Worm (Caenorhabditis elegans) whole organism, mixed stage, embryonic: ENCODE results near the gene ttr-17.

Experiments
- M03D4.4 ChIP-seq: sonication (generic microtip); optimal IDR thresholded peaks from 2 replicates; lab custom pipeline; 2017; ENCODE audit warnings: mild to moderate bottlenecking, missing genetic modification characterization, missing compliant biosample characterization
- blmp-1 ChIP-seq: fragments of 150-350 bp; optimal IDR thresholded peaks from 2 replicates; lab custom pipeline; 2014; ENCODE audit warnings: missing biosample characterization, missing genetic modification characterization
- ceh-39 ChIP-seq: fragments of 150-350 bp; optimal IDR thresholded peaks from 2 replicates; lab custom pipeline; 2014; ENCODE audit warnings: missing biosample characterization, missing genetic modification characterization
- ceh-43 ChIP-seq: fragments of 200-800 bp; sonication (Bioruptor generic); optimal IDR thresholded peaks from 2 replicates; lab custom pipeline; 2018; ENCODE audit warnings: mild to moderate bottlenecking, missing genetic modification characterization, moderate library complexity, missing compliant biosample characterization
- ces-1 ChIP-seq: fragments of 150-350 bp; optimal IDR thresholded peaks from 2 replicates; lab custom pipeline; 2014; ENCODE audit warnings: missing biosample characterization, missing genetic modification reagents, missing genetic modification characterization
- cnd-1 ChIP-seq: fragments of 200-800 bp; sonication (Bioruptor generic); optimal IDR thresholded peaks from 2 replicates; lab custom pipeline; 2018; ENCODE audit warnings: mild to moderate bottlenecking, missing genetic modification characterization, missing compliant biosample characterization
- drap-1 ChIP-seq: fragments of 200-800 bp; sonication (Bioruptor generic); optimal IDR thresholded peaks from 3 replicates; lab custom pipeline; 2018; ENCODE audit warnings: mild to moderate bottlenecking, missing genetic modification characterization, missing compliant biosample characterization
- elt-3 ChIP-seq: fragments of 150-350 bp; optimal IDR thresholded peaks from 2 replicates; lab custom pipeline; 2014; ENCODE audit warnings: missing biosample characterization, missing genetic modification characterization
- flh-1 ChIP-seq: fragments of 200-800 bp; sonication (Bioruptor generic); optimal IDR thresholded peaks from 2 replicates; lab custom pipeline; 2018; ENCODE audit warnings: mild to moderate bottlenecking, missing genetic modification characterization, moderate library complexity, missing compliant biosample characterization
- ham-2 ChIP-seq: fragments of 200-800 bp; sonication (Bioruptor generic); optimal IDR thresholded peaks from 2 replicates; lab custom pipeline; 2018; ENCODE audit warnings: mild to moderate bottlenecking, missing genetic modification characterization, missing compliant biosample characterization
- hlh-1 ChIP-seq: fragments of 150-350 bp; optimal IDR thresholded peaks from 2 replicates; lab custom pipeline; 2014; ENCODE audit warnings: missing biosample characterization, missing genetic modification reagents, missing genetic modification characterization
- lin-13 ChIP-seq: fragments of 150-350 bp; optimal IDR thresholded peaks from 2 replicates; lab custom pipeline; 2014; ENCODE audit warnings: missing biosample characterization, missing genetic modification characterization
- lin-32 ChIP-seq: fragments of 200-800 bp; sonication (Bioruptor generic); optimal IDR thresholded peaks from 2 replicates; lab custom pipeline; 2018; ENCODE audit warnings: mild to moderate bottlenecking, missing genetic modification characterization, missing compliant biosample characterization
- lsy-2 ChIP-seq: fragments of 150-350 bp; optimal IDR thresholded peaks from 2 replicates; lab custom pipeline; 2014; ENCODE audit warnings: missing biosample characterization, missing genetic modification characterization
- mab-5 ChIP-seq: fragments of 150-350 bp; optimal IDR thresholded peaks from 2 replicates; lab custom pipeline; 2014; ENCODE audit warnings: missing biosample characterization, missing genetic modification characterization
- mep-1 ChIP-seq: fragments of 150-350 bp; optimal IDR thresholded peaks from 2 replicates; lab custom pipeline; 2017; ENCODE audit warnings: missing biosample characterization, missing genetic modification reagents, missing genetic modification characterization, inconsistent platforms
- mls-2 ChIP-seq: sonication (generic microtip); optimal IDR thresholded peaks from 2 replicates; lab custom pipeline; 2016; ENCODE audit warnings: mild to moderate bottlenecking, missing genetic modification characterization, moderate library complexity, missing compliant biosample characterization
- nhr-12 ChIP-seq: fragments of 150-350 bp; optimal IDR thresholded peaks from 2 replicates; lab custom pipeline; 2014; ENCODE audit warnings: missing biosample characterization, missing genetic modification characterization
- nhr-237 ChIP-seq: fragments of 150-350 bp; optimal IDR thresholded peaks from 2 replicates; lab custom pipeline; 2014; ENCODE audit warnings: missing biosample characterization, missing genetic modification characterization
- nhr-28 ChIP-seq: fragments of 150-350 bp; optimal IDR thresholded peaks from 2 replicates; lab custom pipeline; 2014; ENCODE audit warnings: missing biosample characterization, missing genetic modification characterization
- nhr-76 ChIP-seq: sonication (generic microtip); optimal IDR thresholded peaks from 2 replicates; lab custom pipeline; 2017; ENCODE audit warnings: missing biosample characterization, missing genetic modification characterization
- pha-4 ChIP-seq: fragments of 150-350 bp; optimal IDR thresholded peaks from 2 replicates; lab custom pipeline; 2018; ENCODE audit warnings: missing biosample characterization, missing genetic modification reagents, missing genetic modification characterization
- sem-2 ChIP-seq: fragments of 200-800 bp; sonication (Bioruptor generic); optimal IDR thresholded peaks from 2 replicates; lab custom pipeline; 2018; ENCODE audit warnings: mild to moderate bottlenecking, missing genetic modification characterization, missing compliant biosample characterization
- snpc-4 ChIP-seq: fragments of 150-350 bp; optimal IDR thresholded peaks from 2 replicates; lab custom pipeline; 2014; ENCODE audit warnings: missing biosample characterization, missing genetic modification characterization
- sptf-1 ChIP-seq: sonication (generic microtip); optimal IDR thresholded peaks from 2 replicates; lab custom pipeline; 2017; ENCODE audit warnings: mild to moderate bottlenecking, missing genetic modification characterization, moderate library complexity, missing compliant biosample characterization
- tbx-8 ChIP-seq: fragments of 200-800 bp; sonication (Bioruptor generic); optimal IDR thresholded peaks from 2 replicates; lab custom pipeline; 2018; ENCODE audit warnings: mild to moderate bottlenecking, missing genetic modification characterization, moderate library complexity, missing compliant biosample characterization
- unc-120 ChIP-seq: sonication (generic microtip); optimal IDR thresholded peaks from 2 replicates; lab custom pipeline; 2017; ENCODE audit warnings: missing genetic modification characterization, missing compliant biosample characterization; ENCODE audit not compliant: poor library complexity, severe bottlenecking
- unc-39 ChIP-seq: fragments of 150-350 bp; optimal IDR thresholded peaks from 2 replicates; lab custom pipeline; 2014; ENCODE audit warnings: missing biosample characterization, missing genetic modification characterization
- unc-62 ChIP-seq: fragments of 150-350 bp; optimal IDR thresholded peaks from 2 replicates; lab custom pipeline; 2014; ENCODE audit warnings: missing biosample characterization, missing genetic modification reagents, missing genetic modification characterization
- zip-8 ChIP-seq: fragments of 150-350 bp; optimal IDR thresholded peaks from 2 replicates; lab custom pipeline; 2014; ENCODE audit warnings: missing biosample characterization, missing genetic modification characterization
- ztf-11 ChIP-seq: fragments of 150-350 bp; optimal IDR thresholded peaks from 2 replicates; lab custom pipeline; 2014; ENCODE audit warnings: missing biosample characterization, missing genetic modification characterization

The ttr-17 gene

ce11 chrIV:11083609-11084008, 16.8 kb upstream of the ttr-17 start, which contains the start of gene klc-1:
klc-1 (plus strand) TSS chrIV:11083735.
- no peak for TF ChIP-seq cnd-1 (tag; lab: Kevin White, UChicago)
- no peak for TF ChIP-seq unc-62 (GFP tag; lab: Kevin White, UChicago)
- TF ChIP-seq lsy-2, result peak; percentile 62
- no peak for TF ChIP-seq mls-2
- no peak for TF ChIP-seq sptf-1
- TF ChIP-seq, all 35 proteins: peak for 1

- TF ChIP-seq unc-39 (tag; lab: Kevin White, UChicago), result no peak
- no peak for TF ChIP-seq ceh-39
- peak; percentile 81 for TF ChIP-seq lsy-2
- peak; percentile 5 for TF ChIP-seq cnd-1 (tag; lab: Kevin White, UChicago)
- TF ChIP-seq ztf-11 (tag; lab: Kevin White, UChicago), result peak; percentile 69
- peak; percentile 46 for TF ChIP-seq hlh-1 (tag; lab: Kevin White, UChicago)
- TF ChIP-seq blmp-1, result peak; percentile 54
- no peak for TF ChIP-seq lin-32
- no peak for TF ChIP-seq snpc-4 (tag; lab: Kevin White, UChicago)
- peak; percentile 67 for TF ChIP-seq unc-120 (tag; lab: Kevin White, UChicago)
- TF ChIP-seq pha-4 (tag; lab: Kevin White, UChicago), result peak; percentile 83
- peak; percentile 60 for TF ChIP-seq mls-2
- TF ChIP-seq lin-13, result peak; percentile 37
- TF ChIP-seq nhr-28 (tag; lab: Kevin White, UChicago), result no peak
- no peak for TF ChIP-seq tbx-8 (GFP tag; lab: Kevin White, UChicago)
- peak; percentile 56 for TF ChIP-seq sptf-1
- no peak for TF ChIP-seq ceh-43
- TF ChIP-seq nhr-237 (tag; lab: Kevin White, UChicago), result peak; percentile 88
- TF ChIP-seq mep-1 (tag; lab: Kevin White, UChicago), result peak; percentile 82
- peak; percentile 32 for TF ChIP-seq M03D4.4 (tag; lab: Kevin White, UChicago)
- peak; percentile 90 for TF ChIP-seq unc-62 (GFP tag; lab: Kevin White, UChicago)
- TF ChIP-seq ham-2 (GFP tag; lab: Kevin White, UChicago), result peak; percentile 85
- no peak for TF ChIP-seq sem-2
- peak; percentile 72 for TF ChIP-seq drap-1 (GFP tag; lab: Kevin White, UChicago)
- no peak for TF ChIP-seq flh-1 (GFP tag; lab: Kevin White, UChicago)
- peak; percentile 95 for TF ChIP-seq ces-1 (GFP tag; lab: Kevin White, UChicago)
- peak; percentile 13 for TF ChIP-seq elt-3 (tag; lab: Kevin White, UChicago)
- TF ChIP-seq zip-8, result no peak
- no peak for TF ChIP-seq nhr-76 (tag; lab: Kevin White, UChicago)
- TF ChIP-seq nhr-12 (tag; lab: Kevin White, UChicago), result no peak
These were observed 16.0 kb upstream of the ttr-17 start for ce11 chrIV:11082789-11083235.

ce11 chrIV:11082153-11082552, 15.3 kb upstream of the ttr-17 start, which contains the start of gene let-70:
let-70 (minus strand) TSS chrIV:11082253.
- no peak for TF ChIP-seq tbx-8 (GFP tag; lab: Kevin White, UChicago)
- TF ChIP-seq zip-8, result peak; percentile 14

ce11 chrIV:11080823-11081285, 14.0 kb upstream of the ttr-17 start, which contains the start of gene atg-7:
atg-7 (minus strand) TSS chrIV:11081055.
- TF ChIP-seq mep-1 (tag; lab: Kevin White, UChicago) (no peak), ces-1 (GFP tag; lab: Kevin White, UChicago) (peak; percentile 14)
- TF ChIP-seq, all 35 proteins: peak for 1

- TF ChIP-seq elt-3 (tag; lab: Kevin White, UChicago), result no peak
- TF ChIP-seq zip-8, result no peak
- TF ChIP-seq pha-4 (tag; lab: Kevin White, UChicago), result no peak
- no peak for TF ChIP-seq blmp-1
- no peak for TF ChIP-seq sem-2
- no peak for TF ChIP-seq nhr-237 (tag; lab: Kevin White, UChicago)
- no peak for TF ChIP-seq drap-1 (GFP tag; lab: Kevin White, UChicago)
- no peak for TF ChIP-seq hlh-1 (tag; lab: Kevin White, UChicago)
- TF ChIP-seq cnd-1 (tag; lab: Kevin White, UChicago), result no peak
- TF ChIP-seq nhr-28 (tag; lab: Kevin White, UChicago), result no peak
- no peak for TF ChIP-seq nhr-12 (tag; lab: Kevin White, UChicago)
- TF ChIP-seq mab-5 (tag; lab: Kevin White, UChicago), result no peak
- TF ChIP-seq unc-62 (GFP tag; lab: Kevin White, UChicago), result no peak
These were observed 11.7 kb upstream of the ttr-17 start, which contains the start of gene Y5F2A.4 for ce11 chrIV:11078482-11078881. Y5F2A.4 (minus strand) TSS chrIV:11078582.
